Fruit fly (Drosophila melanogaster): ENCODE measurements around the gene Adi1.

Gene Adi1

DNA sequence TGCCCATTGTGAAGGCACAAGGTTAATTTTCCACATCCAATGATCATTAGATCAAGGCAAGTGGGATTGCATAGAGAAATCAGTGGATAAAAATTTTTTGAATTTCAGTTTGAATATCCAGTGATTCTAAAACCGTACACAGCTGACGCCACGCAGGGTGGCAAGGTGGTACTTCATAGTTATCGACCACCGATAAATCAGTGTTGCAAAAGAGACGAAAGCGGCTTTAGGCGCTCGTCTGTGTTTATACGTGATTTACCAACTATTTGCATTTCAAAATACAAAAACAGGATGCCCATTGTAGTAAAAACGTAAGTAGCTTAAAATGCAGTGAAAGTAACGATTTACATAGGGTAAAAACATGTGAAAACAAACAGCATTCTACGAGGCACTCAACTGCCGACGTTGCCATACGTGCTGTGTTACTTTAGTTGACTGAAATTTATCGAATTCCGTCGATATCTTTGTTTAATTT is 32.3 kb upstream of the Adi1 start, which contains the start of the genes CG42535, CG34001 and hay (continued):
- TF ChIP-seq Mes4 (GFP tag; optimal IDR thresholded peaks at IDR 0.05), result no peak
- TF ChIP-seq p53 (GFP tag; optimal IDR thresholded peaks at IDR 0.05), result no peak
- TF ChIP-seq en (GFP tag; optimal IDR thresholded peaks at IDR 0.05), result no peak
- peak; percentile 94 for TF ChIP-seq stwl (tag; optimal IDR thresholded peaks at IDR 0.05)
- TF ChIP-seq Doc2 (GFP tag; IDR thresholded peaks at IDR 0.05), result no peak
- TF ChIP-seq Dp (GFP tag; optimal IDR thresholded peaks at IDR 0.05), result peak; percentile 84
- peak; percentile 98 for TF ChIP-seq CG6654 (GFP tag; optimal IDR thresholded peaks at IDR 0.05)
- TF ChIP-seq nmo (GFP tag; optimal IDR thresholded peaks at IDR 0.05), result peak; percentile 60
- TF ChIP-seq CG12659 (GFP tag; optimal IDR thresholded peaks at IDR 0.05), result peak; percentile 54
- TF ChIP-seq onecut (GFP tag; IDR thresholded peaks at IDR 0.05), result no peak
- peak; percentile 35 for TF ChIP-seq CG15514 (GFP tag; optimal IDR thresholded peaks at IDR 0.05)
- peak; percentile 84 for TF ChIP-seq CG2116 (GFP tag; optimal IDR thresholded peaks at IDR 0.05)
- TF ChIP-seq CG3407 (GFP tag; optimal IDR thresholded peaks at IDR 0.05), result no peak
- TF ChIP-seq CG17829 (tag; optimal IDR thresholded peaks at IDR 0.05), result peak; percentile 36
- TF ChIP-seq Hr78 (GFP tag; optimal IDR thresholded peaks at IDR 0.05), result no peak
- peak in 1 of 2 experiments; percentile 6 for TF ChIP-seq Trl (optimal IDR thresholded peaks at IDR 0.05)
- no peak for TF ChIP-seq Trl (GFP tag; optimal IDR thresholded peaks at IDR 0.05)
- TF ChIP-seq tll (GFP tag; optimal IDR thresholded peaks at IDR 0.05), result peak in 1 of 2 experiments; percentile 6
- TF ChIP-seq CG14710 (tag; optimal IDR thresholded peaks at IDR 0.05), result peak; percentile 63
- no peak for TF ChIP-seq stc (GFP tag; IDR thresholded peaks at IDR 0.05)
- peak; percentile 24 for TF ChIP-seq CG13624 (GFP tag; optimal IDR thresholded peaks at IDR 0.05)
- no peak for TF ChIP-seq rib (GFP tag; IDR thresholded peaks at IDR 0.05)
- peak; percentile 54; the same call in 2 of the 3 replicates for TF ChIP-seq CG16813 (GFP tag; IDR thresholded peaks at IDR 0.05; ENCODE audit: partially characterized antibody)
- TF ChIP-seq D (optimal IDR thresholded peaks at IDR 0.05), result peak; percentile 29
- TF ChIP-seq D (GFP tag; optimal IDR thresholded peaks at IDR 0.05), result no peak
- TF ChIP-seq h (optimal IDR thresholded peaks at IDR 0.05), result no peak
- TF ChIP-seq NK7.1 (GFP tag; optimal IDR thresholded peaks at IDR 0.05), result no peak
- TF ChIP-seq CG6791 (GFP tag; IDR thresholded peaks at IDR 0.05; ENCODE audit: partially characterized antibody), result 0 out of 3 replicates have a peak, but pooled peaks have one; percentile 20
- TF ChIP-seq Taf1 (GFP tag; IDR thresholded peaks at IDR 0.05), result no peak
- no peak for TF ChIP-seq ftz-f1 (GFP tag; optimal IDR thresholded peaks at IDR 0.05)
- no peak for TF ChIP-seq yki (optimal IDR thresholded peaks at IDR 0.05)
- TF ChIP-seq Hr3 (GFP tag; optimal IDR thresholded peaks at IDR 0.05), result no peak
- no peak for TF ChIP-seq CG11247 (GFP tag; IDR thresholded peaks at IDR 0.05)
- no peak for TF ChIP-seq CG42726 (GFP tag; IDR thresholded peaks at IDR 0.05; ENCODE audit: partially characterized antibody)
- TF ChIP-seq sd (tag; optimal IDR thresholded peaks at IDR 0.05), result peak; percentile 77
- TF ChIP-seq CHES-1-like (GFP tag; optimal IDR thresholded peaks at IDR 0.05), result peak; percentile 57
- no peak for TF ChIP-seq CG3065 (GFP tag; optimal IDR thresholded peaks at IDR 0.05)
- peak; percentile 53 for TF ChIP-seq knrl (GFP tag; IDR thresholded peaks at IDR 0.05; ENCODE audit: partially characterized antibody)
- TF ChIP-seq Scr (GFP tag; IDR thresholded peaks at IDR 0.05; ENCODE audit: partially characterized antibody), result 0 out of 2 replicates have a peak, but pooled peaks have one; percentile 43
- 0 out of 3 replicates have a peak, but pooled peaks have one; percentile 34 for TF ChIP-seq HLH4C (GFP tag; IDR thresholded peaks at IDR 0.05; ENCODE audit: partially characterized antibody)
- peak; percentile 54 for TF ChIP-seq Ets97D (GFP tag; optimal IDR thresholded peaks at IDR 0.05)
- TF ChIP-seq chinmo (GFP tag; IDR thresholded peaks at IDR 0.05; ENCODE audit: partially characterized antibody), result no peak
- TF ChIP-seq Sry-β (GFP tag; optimal IDR thresholded peaks at IDR 0.05), result no peak
- TF ChIP-seq Sin3A (optimal IDR thresholded peaks at IDR 0.05), result peak; percentile 98
- no peak for TF ChIP-seq CG1832 (GFP tag; optimal IDR thresholded peaks at IDR 0.05)
- peak; percentile 8 for TF ChIP-seq jumu (GFP tag; optimal IDR thresholded peaks at IDR 0.05)
- no peak for TF ChIP-seq CG12219 (GFP tag; optimal IDR thresholded peaks at IDR 0.05)
- peak; percentile 69 for TF ChIP-seq YL-1 (GFP tag; optimal IDR thresholded peaks at IDR 0.05)
- peak; percentile 7 for TF ChIP-seq B-H2 (GFP tag; optimal IDR thresholded peaks at IDR 0.05)
- TF ChIP-seq CG15073 (GFP tag; optimal IDR thresholded peaks at IDR 0.05), result no peak
- TF ChIP-seq sens (GFP tag), result peak; percentile 87
